Worm (Caenorhabditis elegans) whole organism, L2 larva: Measurements from ENCODE around the gene F16F9.4.

Experiments used
- R02D3.7 ChIP-seq: fragments of 150-350 bp; optimal IDR thresholded peaks from 2 replicates; lab custom pipeline; 2014; ENCODE audit warnings: missing biosample characterization, missing genetic modification characterization
- aly-2 ChIP-seq: fragments of 150-350 bp; optimal IDR thresholded peaks from 2 replicates; lab custom pipeline; 2014; ENCODE audit warnings: missing biosample characterization, missing genetic modification characterization
- egl-27 ChIP-seq: sonication (generic microtip); optimal IDR thresholded peaks from 3 replicates; lab custom pipeline; 2017; ENCODE audit warnings: missing biosample characterization, missing genetic modification reagents, missing genetic modification characterization
- elt-3 ChIP-seq: sonication (generic microtip); optimal IDR thresholded peaks from 2 replicates; lab custom pipeline; 2017; ENCODE audit warnings: missing biosample characterization, missing genetic modification characterization
- gmeb-1 ChIP-seq: fragments of 150-350 bp; optimal IDR thresholded peaks from 2 replicates; lab custom pipeline; 2014; ENCODE audit warnings: missing biosample characterization, missing genetic modification characterization
- lin-13 ChIP-seq: fragments of 150-350 bp; optimal IDR thresholded peaks from 2 replicates; lab custom pipeline; 2014; ENCODE audit warnings: missing biosample characterization, missing genetic modification reagents, missing genetic modification characterization
- unc-62 ChIP-seq: fragments of 150-350 bp; optimal IDR thresholded peaks from 2 replicates; lab custom pipeline; 2014; ENCODE audit warnings: missing biosample characterization, missing genetic modification reagents, missing genetic modification characterization

DNA sequence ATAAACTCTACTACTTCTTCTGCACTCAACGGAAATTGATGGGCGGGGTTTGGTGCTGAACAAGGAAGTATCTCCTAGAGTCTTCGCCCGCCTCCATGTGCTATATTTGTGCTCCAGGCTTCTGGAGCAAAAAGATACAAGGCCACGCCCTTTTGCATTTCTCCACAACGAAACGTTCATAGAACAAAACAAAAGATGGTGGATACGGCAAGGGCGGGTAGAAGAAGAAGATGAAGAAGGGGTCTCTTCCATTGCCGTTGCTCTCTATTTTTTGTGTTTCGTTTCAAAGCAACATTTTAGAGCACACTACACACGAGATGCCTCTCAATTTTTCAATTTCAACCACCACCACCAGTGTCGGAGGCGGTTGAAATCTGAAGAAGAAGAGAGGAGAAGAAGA lies 13.1 kb upstream of the F16F9.4 start:
- TF ChIP-seq lin-13 (GFP tag; lab: Kevin White, UChicago) (no peak), aly-2 (no peak), elt-3 (tag; lab: Kevin White, UChicago) (no peak), unc-62 (GFP tag; lab: Kevin White, UChicago) (no peak), egl-27 (no peak), R02D3.7 (tag; lab: Kevin White, UChicago) (no peak), gmeb-1 (no peak)
